Worm (Caenorhabditis elegans) whole organism, mixed stage, embryonic: ENCODE results near the gene fbxa-6.

ENCODE experiments used
- M03D4.4 ChIP-seq: sonication (generic microtip); optimal IDR thresholded peaks from 2 replicates; lab custom pipeline; 2017; ENCODE audit warnings: mild to moderate bottlenecking, missing genetic modification characterization, missing compliant biosample characterization
- blmp-1 ChIP-seq: fragments of 150-350 bp; optimal IDR thresholded peaks from 2 replicates; lab custom pipeline; 2014; ENCODE audit warnings: missing biosample characterization, missing genetic modification characterization
- cnd-1 ChIP-seq: fragments of 200-800 bp; sonication (Bioruptor generic); optimal IDR thresholded peaks from 2 replicates; lab custom pipeline; 2018; ENCODE audit warnings: mild to moderate bottlenecking, missing genetic modification characterization, missing compliant biosample characterization
- elt-1 ChIP-seq: sonication (generic microtip); optimal IDR thresholded peaks from 2 replicates; lab custom pipeline; 2017; ENCODE audit warnings: missing genetic modification characterization, mild to moderate bottlenecking, missing compliant biosample characterization, antibody characterized with exemption, moderate library complexity, borderline replicate concordance; ENCODE audit not compliant: insufficient read depth
- elt-3 ChIP-seq: fragments of 150-350 bp; optimal IDR thresholded peaks from 2 replicates; lab custom pipeline; 2014; ENCODE audit warnings: missing biosample characterization, missing genetic modification characterization
- lin-13 ChIP-seq: fragments of 150-350 bp; optimal IDR thresholded peaks from 2 replicates; lab custom pipeline; 2014; ENCODE audit warnings: missing biosample characterization, missing genetic modification characterization
- lsy-2 ChIP-seq: fragments of 150-350 bp; optimal IDR thresholded peaks from 2 replicates; lab custom pipeline; 2014; ENCODE audit warnings: missing biosample characterization, missing genetic modification characterization
- mab-5 ChIP-seq: fragments of 150-350 bp; optimal IDR thresholded peaks from 2 replicates; lab custom pipeline; 2014; ENCODE audit warnings: missing biosample characterization, missing genetic modification characterization
- nhr-12 ChIP-seq: fragments of 150-350 bp; optimal IDR thresholded peaks from 2 replicates; lab custom pipeline; 2014; ENCODE audit warnings: missing biosample characterization, missing genetic modification characterization
- pha-4 ChIP-seq: fragments of 150-350 bp; optimal IDR thresholded peaks from 2 replicates; lab custom pipeline; 2018; ENCODE audit warnings: missing biosample characterization, missing genetic modification reagents, missing genetic modification characterization
- unc-39 ChIP-seq: fragments of 150-350 bp; optimal IDR thresholded peaks from 2 replicates; lab custom pipeline; 2014; ENCODE audit warnings: missing biosample characterization, missing genetic modification characterization
- ztf-11 ChIP-seq: fragments of 150-350 bp; optimal IDR thresholded peaks from 2 replicates; lab custom pipeline; 2014; ENCODE audit warnings: missing biosample characterization, missing genetic modification characterization

ce11 chrIII:15224-15822, 12.4 kb upstream of the fbxa-6 start, which contains the start of gene H10E21.1:
- TF ChIP-seq ztf-11 (tag; lab: Kevin White, UChicago) (no peak), blmp-1 (no peak), cnd-1 (no peak), M03D4.4 (tag; lab: Kevin White, UChicago) (no peak), lsy-2 (tag; lab: Kevin White, UChicago) (no peak), elt-1 (tag; lab: Kevin White, UChicago) (no peak), lin-13 (no peak), unc-39 (tag; lab: Kevin White, UChicago) (no peak), elt-3 (peak; percentile 92), nhr-12 (tag; lab: Kevin White, UChicago) (no peak), mab-5 (no peak), pha-4 (tag; lab: Kevin White, UChicago) (no peak)
